Worm (Caenorhabditis elegans) whole organism, young adult: Measurements from ENCODE around the gene irld-4.

Experiments
- F22D6.2 ChIP-seq: sonication (generic microtip); optimal IDR thresholded peaks from 2 replicates; lab custom pipeline; 2016; ENCODE audit warnings: mild to moderate bottlenecking, missing genetic modification characterization, missing compliant biosample characterization
- F39B2.1 ChIP-seq: fragments of 200-800 bp; sonication (Bioruptor generic); IDR thresholded peaks from 2 replicates; pipeline ENCODE4 v1.3.6; 2022; ENCODE audit warnings: missing genetic modification reagents, missing genetic modification characterization, missing compliant biosample characterization
- K12H6.12 ChIP-seq: fragments of 200-800 bp; sonication (Bioruptor generic); optimal IDR thresholded peaks from 2 replicates; lab custom pipeline; 2018; ENCODE audit warnings: mild to moderate bottlenecking, missing genetic modification characterization, missing compliant biosample characterization
- T26A5.8 ChIP-seq: sonication (generic microtip); optimal IDR thresholded peaks from 2 replicates; lab custom pipeline; 2016; ENCODE audit warnings: missing genetic modification characterization, missing compliant biosample characterization
- Y53F4B.3 ChIP-seq: fragments of 200-800 bp; sonication (Bioruptor generic); IDR thresholded peaks from 2 replicates; pipeline ENCODE4 v1.3.6; 2022; ENCODE audit warnings: missing genetic modification reagents, missing genetic modification characterization, missing compliant biosample characterization
- ama-1 ChIP-seq, 3 experiments: fragments of 150-350 bp in 1 of 3; sonication (generic microtip) in 2 of 3; optimal IDR thresholded peaks; 2 replicates each; lab custom pipeline; 2014 to 2018; ENCODE audit warnings: missing biosample characterization in 2 of 3, missing genetic modification characterization in 2 of 3, missing genetic modification reagents in 2 of 3
- aptf-3 ChIP-seq: fragments of 200-800 bp; sonication (Bioruptor generic); IDR thresholded peaks from 2 replicates; pipeline ENCODE4 v1.3.6; 2022; ENCODE audit warnings: missing genetic modification characterization, missing compliant biosample characterization
- atf-7 ChIP-seq: sonication (generic microtip); optimal IDR thresholded peaks from 2 replicates; lab custom pipeline; 2017; ENCODE audit warnings: mild to moderate bottlenecking, missing genetic modification characterization, missing compliant biosample characterization
- athp-1 ChIP-seq: sonication (generic microtip); optimal IDR thresholded peaks from 2 replicates; lab custom pipeline; 2017; ENCODE audit warnings: mild to moderate bottlenecking, missing genetic modification characterization, missing compliant biosample characterization
- attf-6 ChIP-seq: fragments of 200-800 bp; sonication (Bioruptor generic); IDR thresholded peaks from 2 replicates; pipeline ENCODE4 v1.3.6; 2022; ENCODE audit warnings: missing genetic modification reagents, missing genetic modification characterization, missing compliant biosample characterization
- ccch-3 ChIP-seq: fragments of 200-800 bp; sonication (Bioruptor generic); optimal IDR thresholded peaks from 2 replicates; lab custom pipeline; 2018; ENCODE audit warnings: mild to moderate bottlenecking, missing genetic modification characterization, missing compliant biosample characterization
- cebp-1 ChIP-seq, 2 experiments: fragments of 200-800 bp in 1 of 2; sonication (Bioruptor generic) in 1 of 2; sonication (generic microtip) in 1 of 2; IDR thresholded peaks in 1 of 2; optimal IDR thresholded peaks in 1 of 2; 2 replicates each; pipeline versions ENCODE4 v1.3.6 to Lab custom; 2017 to 2022; ENCODE audit warnings: missing compliant biosample characterization in 2 of 2, missing genetic modification characterization in 2 of 2, mild to moderate bottlenecking in 1 of 2, missing genetic modification reagents in 1 of 2, moderate library complexity in 1 of 2
- ceh-27 ChIP-seq: fragments of 200-800 bp; sonication (Bioruptor generic); optimal IDR thresholded peaks from 2 replicates; lab custom pipeline; 2018; ENCODE audit warnings: mild to moderate bottlenecking, missing genetic modification characterization, moderate library complexity, missing compliant biosample characterization
- ceh-40 ChIP-seq: fragments of 200-800 bp; sonication (Bioruptor generic); IDR thresholded peaks from 2 replicates; pipeline ENCODE4 v1.3.6; 2022; ENCODE audit warnings: missing genetic modification characterization, missing compliant biosample characterization
- ceh-58 ChIP-seq: fragments of 200-800 bp; sonication (Bioruptor generic); IDR thresholded peaks from 2 replicates; pipeline ENCODE4 v1.3.6; 2022; ENCODE audit warnings: missing genetic modification characterization, missing compliant biosample characterization
- dpff-1 ChIP-seq: sonication (generic microtip); optimal IDR thresholded peaks from 2 replicates; lab custom pipeline; 2017; ENCODE audit warnings: mild to moderate bottlenecking, missing genetic modification characterization, missing compliant biosample characterization
- hlh-12 ChIP-seq: sonication (generic microtip); optimal IDR thresholded peaks from 2 replicates; lab custom pipeline; 2016; ENCODE audit warnings: missing genetic modification characterization, missing compliant biosample characterization
- lag-1 ChIP-seq: fragments of 200-800 bp; sonication (Bioruptor generic); IDR thresholded peaks from 2 replicates; pipeline ENCODE4 v1.3.6; 2022; ENCODE audit warnings: missing genetic modification reagents, missing genetic modification characterization, missing compliant biosample characterization
- let-526 ChIP-seq: fragments of 200-800 bp; sonication (Bioruptor generic); IDR thresholded peaks from 2 replicates; pipeline ENCODE4 v1.3.6; 2022; ENCODE audit warnings: missing genetic modification reagents, missing genetic modification characterization, missing compliant biosample characterization
- let-607 ChIP-seq, 2 experiments: fragments of 200-800 bp in 1 of 2; sonication (Bioruptor generic) in 1 of 2; sonication (generic microtip) in 1 of 2; optimal IDR thresholded peaks; 2 replicates each; lab custom pipeline; 2016 to 2018; ENCODE audit warnings: mild to moderate bottlenecking in 2 of 2, missing compliant biosample characterization in 2 of 2, missing genetic modification characterization in 2 of 2, moderate library complexity in 2 of 2, missing genotype in 1 of 2
- lin-26 ChIP-seq: fragments of 200-800 bp; sonication (Bioruptor generic); IDR thresholded peaks from 2 replicates; pipeline ENCODE4 v1.3.6; 2022; ENCODE audit warnings: missing genetic modification reagents, missing genetic modification characterization, missing compliant biosample characterization
- lin-35 ChIP-seq, 3 experiments: fragments of 150-350 bp in 2 of 3; sonication (generic microtip) in 1 of 3; optimal IDR thresholded peaks; 2 replicates each; lab custom pipeline; 2014 to 2018; ENCODE audit warnings: missing biosample characterization in 3 of 3, missing genetic modification characterization in 3 of 3, missing genetic modification reagents in 3 of 3
- lin-54 ChIP-seq: fragments of 200-800 bp; sonication (Bioruptor generic); optimal IDR thresholded peaks from 2 replicates; lab custom pipeline; 2018; ENCODE audit warnings: mild to moderate bottlenecking, missing genetic modification characterization, missing compliant biosample characterization
- lsl-1 ChIP-seq: fragments of 200-800 bp; sonication (Bioruptor generic); optimal IDR thresholded peaks from 2 replicates; lab custom pipeline; 2018; ENCODE audit warnings: mild to moderate bottlenecking, missing genetic modification characterization, moderate library complexity, missing compliant biosample characterization
- lsy-27 ChIP-seq: sonication (generic microtip); optimal IDR thresholded peaks from 2 replicates; lab custom pipeline; 2017; ENCODE audit warnings: missing genetic modification characterization, mild to moderate bottlenecking, missing compliant biosample characterization, antibody characterized with exemption, missing genotype, borderline replicate concordance; ENCODE audit not compliant: insufficient read depth
- mes-4 ChIP-seq: sonication (generic microtip); optimal IDR thresholded peaks from 2 replicates; lab custom pipeline; 2016; ENCODE audit warnings: missing genotype, missing genetic modification characterization, missing compliant biosample characterization
- mxl-1 ChIP-seq: sonication (generic microtip); optimal IDR thresholded peaks from 2 replicates; lab custom pipeline; 2016; ENCODE audit warnings: missing genetic modification characterization, missing compliant biosample characterization
- nhr-120 ChIP-seq: fragments of 200-800 bp; sonication (Bioruptor generic); IDR thresholded peaks from 2 replicates; pipeline ENCODE4 v1.3.6; 2022; ENCODE audit warnings: missing genetic modification characterization, missing compliant biosample characterization
- pbrm-1 ChIP-seq: fragments of 200-800 bp; sonication (Bioruptor generic); IDR thresholded peaks from 2 replicates; pipeline ENCODE4 v1.3.6; 2022; ENCODE audit warnings: missing genetic modification reagents, missing genetic modification characterization, missing compliant biosample characterization
- pha-4 ChIP-seq: fragments of 150-350 bp; sonication (generic microtip); optimal IDR thresholded peaks from 2 replicates; lab custom pipeline; 2014; ENCODE audit warnings: missing biosample characterization, missing genetic modification reagents, missing genetic modification characterization
- snpc-1.1 ChIP-seq: sonication (generic microtip); optimal IDR thresholded peaks from 2 replicates; lab custom pipeline; 2017; ENCODE audit warnings: missing genetic modification characterization, mild to moderate bottlenecking, missing compliant biosample characterization, antibody characterized with exemption, moderate library complexity, missing genotype, missing genetic modification reagents; ENCODE audit not compliant: insufficient read depth
- snpc-4 ChIP-seq, 5 experiments: fragments of 150-350 bp in 1 of 5; sonication (generic microtip) in 4 of 5; optimal IDR thresholded peaks; 2 replicates each; lab custom pipeline; 2014 to 2018; ENCODE audit warnings: missing genetic modification characterization in 5 of 5, missing biosample characterization in 3 of 5, antibody characterized with exemption in 2 of 5, mild to moderate bottlenecking in 2 of 5, missing compliant biosample characterization in 2 of 5, missing genotype in 2 of 5, moderate library complexity in 2 of 5, missing genetic modification reagents in 1 of 5
- tbp1 ChIP-seq: fragments of 200-800 bp; sonication (Bioruptor generic); optimal IDR thresholded peaks from 2 replicates; lab custom pipeline; 2018; ENCODE audit warnings: mild to moderate bottlenecking, missing genetic modification characterization, missing compliant biosample characterization
- tbx-9 ChIP-seq: sonication (generic microtip); optimal IDR thresholded peaks from 2 replicates; lab custom pipeline; 2016; ENCODE audit warnings: borderline replicate concordance, missing genetic modification characterization, inconsistent platforms, missing compliant biosample characterization
- ztf-18 ChIP-seq: sonication (generic microtip); optimal IDR thresholded peaks from 2 replicates; lab custom pipeline; 2016; ENCODE audit warnings: missing genotype, mild to moderate bottlenecking, missing genetic modification characterization, missing compliant biosample characterization
- ztf-22 ChIP-seq: fragments of 200-800 bp; sonication (Bioruptor generic); optimal IDR thresholded peaks from 2 replicates; lab custom pipeline; 2018; ENCODE audit warnings: mild to moderate bottlenecking, missing genetic modification characterization, moderate library complexity, missing compliant biosample characterization
- ztf-28 ChIP-seq: fragments of 200-800 bp; sonication (Bioruptor generic); IDR thresholded peaks from 2 replicates; pipeline ENCODE4 v1.3.6; 2022; ENCODE audit warnings: missing genetic modification reagents, missing genetic modification characterization, missing compliant biosample characterization

Gene irld-4

ce11 chrIV:14632799-14633198, at the start of gene irld-4:
Gene irld-4 (plus strand): TSS chrIV:14633099.
- no peak for TF ChIP-seq ztf-28 (GFP tag; lab: Robert Waterston, UW)
- TF ChIP-seq T26A5.8 (tag; lab: Kevin White, UChicago) = no peak
- no peak for TF ChIP-seq lag-1 (GFP tag; lab: Robert Waterston, UW)
- TF ChIP-seq dpff-1 = no peak
- no peak for TF ChIP-seq lsy-27 (tag; lab: Kevin White, UChicago)
- no peak for TF ChIP-seq ama-1 (optimal IDR thresholded peaks at IDR 0.05; lab: Kevin White, UChicago)
- TF ChIP-seq ama-1 (GFP tag; optimal IDR thresholded peaks at IDR 0.05; lab: Kevin White, UChicago) = no peak
- TF ChIP-seq lin-35 (GFP tag; optimal IDR thresholded peaks at IDR 0.05; lab: Kevin White, UChicago) = no peak
- no peak for TF ChIP-seq athp-1 (tag; lab: Kevin White, UChicago)
- TF ChIP-seq ztf-18 = no peak
- TF ChIP-seq let-526 = no peak
- no peak for TF ChIP-seq ztf-22 (GFP tag; lab: Kevin White, UChicago)
- TF ChIP-seq ceh-58 (GFP tag; lab: Robert Waterston, UW) = no peak
- no peak for TF ChIP-seq pha-4 (tag; lab: Kevin White, UChicago)
- no peak for TF ChIP-seq aptf-3
- TF ChIP-seq F39B2.1 (GFP tag; lab: Robert Waterston, UW) = no peak
- TF ChIP-seq, all 124 proteins: peak for 0

ce11 chrIV:14586759-14587158, 46.1 kb upstream of the irld-4 start:
- TF ChIP-seq tbx-9 (no peak), snpc-4 (GFP tag; optimal IDR thresholded peaks at IDR 0.05; lab: Kevin White, UChicago) (peak; percentile 64), snpc-4 (tag; optimal IDR thresholded peaks at IDR 0.05; lab: Kevin White, UChicago) (peak in 2 of 4 experiments; percentile 70 to 84), snpc-1.1 (tag; lab: Kevin White, UChicago) (peak; percentile 5), attf-6 (GFP tag; lab: Robert Waterston, UW) (peak; percentile 71), let-607 (tag; optimal IDR thresholded peaks at IDR 0.05; lab: Kevin White, UChicago) (no peak)

ce11 chrIV:14587589-14587988, 45.3 kb upstream of the irld-4 start:
- TF ChIP-seq Y53F4B.3 (GFP tag; lab: Robert Waterston, UW) (no peak), hlh-12 (tag; lab: Kevin White, UChicago) (no peak), lsl-1 (GFP tag; lab: Kevin White, UChicago) (no peak), ccch-3 (GFP tag; lab: Kevin White, UChicago) (no peak), mes-4 (tag; lab: Kevin White, UChicago) (no peak), pbrm-1 (GFP tag; lab: Robert Waterston, UW) (no peak), cebp-1 (GFP tag; IDR thresholded peaks at IDR 0.05; lab: Robert Waterston, UW) (no peak), cebp-1 (tag; optimal IDR thresholded peaks at IDR 0.05; lab: Kevin White, UChicago) (no peak), K12H6.12 (tag; lab: Kevin White, UChicago) (no peak), ztf-18 (no peak), ceh-27 (no peak), mxl-1 (tag; lab: Kevin White, UChicago) (no peak), F22D6.2 (tag; lab: Kevin White, UChicago) (no peak), pha-4 (tag; lab: Kevin White, UChicago) (no peak), lin-26 (GFP tag; lab: Robert Waterston, UW) (no peak), lin-54 (GFP tag; lab: Kevin White, UChicago) (no peak), atf-7 (tag; lab: Kevin White, UChicago) (no peak), let-526 (no peak), ceh-40 (GFP tag; lab: Robert Waterston, UW) (no peak), nhr-120 (GFP tag; lab: Robert Waterston, UW) (no peak), tbp1 (no peak)
